Worm (Caenorhabditis elegans) whole organism, L4 larva: ENCODE results near the gene str-261.
A peak's percentile ranks its signal among the peaks of the same experiment; 100 is the strongest.

Experiments used
- F10B5.3 ChIP-seq: sonication (generic microtip); optimal IDR thresholded peaks from 2 replicates; lab custom pipeline; 2016; ENCODE audit warnings: mild to moderate bottlenecking, missing genetic modification characterization, missing compliant biosample characterization
- Y48G9A.11 ChIP-seq: fragments of 200-800 bp; sonication (Bioruptor generic); IDR thresholded peaks from 2 replicates; pipeline ENCODE4 v1.3.6; 2022; ENCODE audit warnings: missing genetic modification reagents, missing genetic modification characterization, missing compliant biosample characterization
- Y5F2A.4 ChIP-seq: fragments of 200-800 bp; sonication (Bioruptor generic); optimal IDR thresholded peaks from 2 replicates; lab custom pipeline; 2018; ENCODE audit warnings: mild to moderate bottlenecking, missing genetic modification characterization, missing compliant biosample characterization
- ZK337.2 ChIP-seq: fragments of 200-800 bp; sonication (Bioruptor generic); IDR thresholded peaks from 2 replicates; pipeline ENCODE4 v1.3.6; 2022; ENCODE audit warnings: missing genetic modification reagents, missing genetic modification characterization, missing compliant biosample characterization
- aly-2 ChIP-seq: sonication (generic microtip); optimal IDR thresholded peaks from 2 replicates; lab custom pipeline; 2018; ENCODE audit warnings: missing biosample characterization, missing genetic modification characterization
- ceh-28 ChIP-seq: fragments of 150-350 bp; optimal IDR thresholded peaks from 2 replicates; lab custom pipeline; 2014; ENCODE audit warnings: missing biosample characterization, missing genetic modification reagents, missing genetic modification characterization
- ceh-32 ChIP-seq: sonication (generic microtip); optimal IDR thresholded peaks from 2 replicates; lab custom pipeline; 2016; ENCODE audit warnings: mild to moderate bottlenecking, missing genetic modification characterization, missing compliant biosample characterization; ENCODE audit not compliant: poor library complexity
- ceh-44 ChIP-seq: fragments of 200-800 bp; sonication (Bioruptor generic); IDR thresholded peaks from 2 replicates; pipeline ENCODE4 v1.3.6; 2022; ENCODE audit warnings: missing genetic modification reagents, missing genetic modification characterization, missing compliant biosample characterization
- ceh-62 ChIP-seq: sonication (generic microtip); optimal IDR thresholded peaks from 2 replicates; lab custom pipeline; 2017; ENCODE audit warnings: missing biosample characterization, missing genetic modification characterization
- ces-1 ChIP-seq: fragments of 150-350 bp; sonication (generic microtip); optimal IDR thresholded peaks from 4 replicates; lab custom pipeline; 2014; ENCODE audit warnings: missing biosample characterization, missing genetic modification reagents, missing genetic modification characterization
- daf-16 ChIP-seq, 3 experiments: sonication (generic microtip); optimal IDR thresholded peaks; 2 replicates each; lab custom pipeline; 2016 to 2017; ENCODE audit warnings: missing genetic modification characterization in 3 of 3, missing genetic modification reagents in 3 of 3, mild to moderate bottlenecking in 2 of 3, missing compliant biosample characterization in 2 of 3, missing biosample characterization in 1 of 3, moderate library complexity in 1 of 3
- daf-8 ChIP-seq: fragments of 200-800 bp; sonication (Bioruptor generic); IDR thresholded peaks from 2 replicates; pipeline ENCODE4 v1.3.6; 2022; ENCODE audit warnings: missing genetic modification characterization, missing compliant biosample characterization
- dmd-6 ChIP-seq: fragments of 200-800 bp; sonication (Bioruptor generic); IDR thresholded peaks from 2 replicates; pipeline ENCODE4 v1.3.6; 2022; ENCODE audit warnings: missing genetic modification reagents, missing genetic modification characterization, missing compliant biosample characterization
- dmd-9 ChIP-seq: fragments of 200-800 bp; sonication (Bioruptor generic); IDR thresholded peaks from 2 replicates; pipeline ENCODE4 v1.3.6; 2022; ENCODE audit warnings: missing genetic modification reagents, missing genetic modification characterization, missing compliant biosample characterization
- dpl-1 ChIP-seq: fragments of 150-350 bp; optimal IDR thresholded peaks from 2 replicates; lab custom pipeline; 2014; ENCODE audit warnings: missing biosample characterization, missing genetic modification reagents, missing genetic modification characterization
- duxl-1 ChIP-seq: sonication (generic microtip); optimal IDR thresholded peaks from 2 replicates; lab custom pipeline; 2016; ENCODE audit warnings: mild to moderate bottlenecking, missing genetic modification characterization, moderate library complexity, missing compliant biosample characterization; ENCODE audit not compliant: poor library complexity
- dve-1 ChIP-seq: sonication (generic microtip); optimal IDR thresholded peaks from 2 replicates; lab custom pipeline; 2017; ENCODE audit warnings: antibody characterized with exemption, mild to moderate bottlenecking, missing genetic modification characterization, missing compliant biosample characterization; ENCODE audit not compliant: insufficient read depth
- fkh-10 ChIP-seq: fragments of 150-350 bp; optimal IDR thresholded peaks from 2 replicates; lab custom pipeline; 2014; ENCODE audit warnings: missing biosample characterization, missing genetic modification reagents, missing genetic modification characterization
- hif-1 ChIP-seq, 2 experiments: sonication (generic microtip); optimal IDR thresholded peaks; 2 replicates each; lab custom pipeline; 2016 to 2017; ENCODE audit warnings: missing compliant biosample characterization in 2 of 2, missing genetic modification characterization in 2 of 2, missing genetic modification reagents in 2 of 2, missing genotype in 2 of 2, mild to moderate bottlenecking in 1 of 2
- hlh-11 ChIP-seq: fragments of 200-800 bp; sonication (Bioruptor generic); optimal IDR thresholded peaks from 2 replicates; lab custom pipeline; 2018; ENCODE audit warnings: mild to moderate bottlenecking, missing genetic modification characterization, missing compliant biosample characterization
- hmg-1.1 ChIP-seq: fragments of 200-800 bp; sonication (Bioruptor generic); IDR thresholded peaks from 2 replicates; pipeline ENCODE4 v1.3.6; 2022; ENCODE audit warnings: missing genetic modification reagents, missing genetic modification characterization, missing compliant biosample characterization
- jun-1 ChIP-seq: fragments of 150-350 bp; optimal IDR thresholded peaks from 2 replicates; lab custom pipeline; 2014; ENCODE audit warnings: missing biosample characterization, missing genetic modification reagents, missing genetic modification characterization
- lin-1 ChIP-seq: fragments of 200-800 bp; sonication (Bioruptor generic); IDR thresholded peaks from 2 replicates; pipeline ENCODE4 v1.3.6; 2022; ENCODE audit warnings: missing genetic modification reagents, missing genetic modification characterization, missing compliant biosample characterization
- lin-15B ChIP-seq: fragments of 150-350 bp; sonication (generic microtip); optimal IDR thresholded peaks from 3 replicates; lab custom pipeline; 2014; ENCODE audit warnings: missing biosample characterization, missing genetic modification characterization
- lin-39 ChIP-seq: fragments of 150-350 bp; optimal IDR thresholded peaks from 2 replicates; lab custom pipeline; 2014; ENCODE audit warnings: missing biosample characterization, missing genetic modification reagents, missing genetic modification characterization
- madf-9 ChIP-seq: fragments of 200-800 bp; sonication (Bioruptor generic); conservative IDR thresholded peaks from 2 replicates; pipeline ENCODE4 v1.3.6; 2022; ENCODE audit warnings: missing genetic modification reagents, missing genetic modification characterization, missing compliant biosample characterization
- mdt-29 ChIP-seq: fragments of 200-800 bp; sonication (Bioruptor generic); IDR thresholded peaks from 2 replicates; pipeline ENCODE4 v1.3.6; 2022; ENCODE audit warnings: missing genetic modification reagents, missing genetic modification characterization, missing compliant biosample characterization
- mep-1 ChIP-seq: fragments of 150-350 bp; sonication (generic microtip); optimal IDR thresholded peaks from 3 replicates; lab custom pipeline; 2014; ENCODE audit warnings: missing biosample characterization, missing genetic modification characterization
- mes-2 ChIP-seq: sonication (generic microtip); optimal IDR thresholded peaks from 2 replicates; lab custom pipeline; 2016; ENCODE audit warnings: missing genotype, mild to moderate bottlenecking, missing genetic modification characterization, missing compliant biosample characterization; ENCODE audit not compliant: poor library complexity, severe bottlenecking
- mxl-3 ChIP-seq: fragments of 200-800 bp; sonication (Bioruptor generic); optimal IDR thresholded peaks from 2 replicates; lab custom pipeline; 2018; ENCODE audit warnings: mild to moderate bottlenecking, missing genetic modification characterization, missing compliant biosample characterization
- nhr-11 ChIP-seq: fragments of 150-350 bp; optimal IDR thresholded peaks from 2 replicates; lab custom pipeline; 2014; ENCODE audit warnings: missing biosample characterization, missing genetic modification characterization
- nhr-111 ChIP-seq: fragments of 200-800 bp; sonication (Bioruptor generic); optimal IDR thresholded peaks from 2 replicates; lab custom pipeline; 2018; ENCODE audit warnings: mild to moderate bottlenecking, missing genetic modification characterization, missing compliant biosample characterization
- nhr-25 ChIP-seq: sonication (generic microtip); optimal IDR thresholded peaks from 2 replicates; lab custom pipeline; 2017; ENCODE audit warnings: missing genetic modification characterization, mild to moderate bottlenecking, missing compliant biosample characterization, antibody characterized with exemption, moderate library complexity, borderline replicate concordance; ENCODE audit not compliant: insufficient read depth
- nhr-48 ChIP-seq: sonication (generic microtip); optimal IDR thresholded peaks from 2 replicates; lab custom pipeline; 2016; ENCODE audit warnings: mild to moderate bottlenecking, missing genetic modification characterization, missing compliant biosample characterization
- nhr-6 ChIP-seq: fragments of 150-350 bp; optimal IDR thresholded peaks from 2 replicates; lab custom pipeline; 2014; ENCODE audit warnings: missing biosample characterization, missing genetic modification characterization
- pha-4 ChIP-seq, 2 experiments: fragments of 150-350 bp in 1 of 2; fragments of 200-800 bp in 1 of 2; sonication (Bioruptor generic) in 1 of 2; IDR thresholded peaks in 1 of 2; optimal IDR thresholded peaks in 1 of 2; 2 replicates each; pipeline versions ENCODE4 v1.3.6 to Lab custom; 2014 to 2022; ENCODE audit warnings: missing genetic modification characterization in 2 of 2, missing genetic modification reagents in 2 of 2, missing biosample characterization in 1 of 2, missing compliant biosample characterization in 1 of 2
- php-3 ChIP-seq: fragments of 200-800 bp; sonication (Bioruptor generic); IDR thresholded peaks from 2 replicates; pipeline ENCODE4 v1.3.6; 2022; ENCODE audit warnings: missing genetic modification reagents, missing genetic modification characterization, missing compliant biosample characterization
- sdz-12 ChIP-seq: fragments of 200-800 bp; sonication (Bioruptor generic); optimal IDR thresholded peaks from 2 replicates; lab custom pipeline; 2018; ENCODE audit warnings: mild to moderate bottlenecking, missing genetic modification characterization, missing compliant biosample characterization
- skn-1 ChIP-seq: fragments of 150-350 bp; optimal IDR thresholded peaks from 2 replicates; lab custom pipeline; 2014; ENCODE audit warnings: missing biosample characterization, missing genetic modification characterization
- snpc-1.2 ChIP-seq: fragments of 200-800 bp; sonication (Bioruptor generic); IDR thresholded peaks from 2 replicates; pipeline ENCODE4 v1.3.6; 2022; ENCODE audit warnings: missing genetic modification reagents, missing genetic modification characterization, missing compliant biosample characterization
- spr-1 ChIP-seq: sonication (generic microtip); optimal IDR thresholded peaks from 2 replicates; lab custom pipeline; 2016; ENCODE audit warnings: mild to moderate bottlenecking, missing genetic modification characterization, missing compliant biosample characterization
- tag-97 ChIP-seq: fragments of 200-800 bp; sonication (Bioruptor generic); IDR thresholded peaks from 2 replicates; pipeline ENCODE4 v1.3.6; 2022; ENCODE audit warnings: missing genetic modification characterization, missing compliant biosample characterization
- tra-1 ChIP-seq: fragments of 200-800 bp; sonication (Bioruptor generic); IDR thresholded peaks from 2 replicates; pipeline ENCODE4 v1.3.6; 2022; ENCODE audit warnings: missing genetic modification reagents, missing genetic modification characterization, missing compliant biosample characterization
- unc-130 ChIP-seq: sonication (generic microtip); optimal IDR thresholded peaks from 2 replicates; lab custom pipeline; 2016; ENCODE audit warnings: missing genetic modification reagents, missing genetic modification characterization, missing compliant biosample characterization
- unc-39 ChIP-seq: sonication (generic microtip); optimal IDR thresholded peaks from 2 replicates; lab custom pipeline; 2017; ENCODE audit warnings: missing biosample characterization, missing genetic modification characterization
- vab-7 ChIP-seq: fragments of 200-800 bp; sonication (Bioruptor generic); IDR thresholded peaks from 2 replicates; pipeline ENCODE4 v1.3.6; 2022; ENCODE audit warnings: missing genetic modification reagents, missing genetic modification characterization, missing compliant biosample characterization
- zip-11 ChIP-seq: fragments of 200-800 bp; sonication (Bioruptor generic); IDR thresholded peaks from 2 replicates; pipeline ENCODE4 v1.3.6; 2022; ENCODE audit warnings: missing genetic modification characterization, missing compliant biosample characterization
- zip-2 ChIP-seq: fragments of 150-350 bp; optimal IDR thresholded peaks from 2 replicates; lab custom pipeline; 2014; ENCODE audit warnings: missing biosample characterization, missing genetic modification characterization

Gene str-261

ce11 chrIII:11090870-11091386 lies 16.6 kb downstream of the str-261 start (continued):
- no peak for TF ChIP-seq daf-8 (GFP tag; lab: Robert Waterston, UW)
- TF ChIP-seq nhr-25 (tag; lab: Kevin White, UChicago): no peak
- no peak for TF ChIP-seq dpl-1 (GFP tag; lab: Kevin White, UChicago)
- TF ChIP-seq lin-39 (tag; lab: Kevin White, UChicago): no peak
- TF ChIP-seq nhr-48: peak; percentile 4
- TF ChIP-seq daf-16 (GFP tag; optimal IDR thresholded peaks at IDR 0.05; lab: Kevin White, UChicago): peak; percentile 5 to 34
- peak; percentile 44 for TF ChIP-seq daf-16 (tag; optimal IDR thresholded peaks at IDR 0.05; lab: Kevin White, UChicago)
- TF ChIP-seq hif-1 (tag; optimal IDR thresholded peaks at IDR 0.05; lab: Kevin White, UChicago): no peak
- peak; percentile 55; the same call in 1 of the 2 replicates for TF ChIP-seq vab-7 (GFP tag; lab: Robert Waterston, UW)
- no peak for TF ChIP-seq ces-1
- TF ChIP-seq Y5F2A.4 (GFP tag; lab: Kevin White, UChicago): peak; percentile 18
- TF ChIP-seq dmd-9 (GFP tag; lab: Robert Waterston, UW): 0 out of 2 replicates have a peak, but pooled peaks have one; percentile 52
- TF ChIP-seq dve-1: peak; percentile 29
- no peak for TF ChIP-seq ceh-32
- TF ChIP-seq zip-11 (GFP tag; lab: Robert Waterston, UW): no peak
- peak; percentile 64; the same call in 1 of the 2 replicates for TF ChIP-seq pha-4 (GFP tag; IDR thresholded peaks at IDR 0.05; lab: Robert Waterston, UW)
- no peak for TF ChIP-seq pha-4 (tag; optimal IDR thresholded peaks at IDR 0.05; lab: Kevin White, UChicago)
- no peak for TF ChIP-seq unc-130 (GFP tag; lab: Kevin White, UChicago)
- TF ChIP-seq mep-1 (tag; lab: Kevin White, UChicago): peak; percentile 13
- peak; percentile 78 for TF ChIP-seq mdt-29
- TF ChIP-seq tra-1 (GFP tag; lab: Robert Waterston, UW): no peak
- no peak for TF ChIP-seq ceh-62 (tag; lab: Kevin White, UChicago)
- TF ChIP-seq snpc-1.2: peak; percentile 70
- TF ChIP-seq nhr-11 (tag; lab: Kevin White, UChicago): no peak
- TF ChIP-seq aly-2: no peak
- peak; percentile 44 for TF ChIP-seq spr-1 (tag; lab: Kevin White, UChicago)
- TF ChIP-seq F10B5.3: peak; percentile 66
- no peak for TF ChIP-seq nhr-6
- TF ChIP-seq unc-39 (tag; lab: Kevin White, UChicago): no peak
- peak; percentile 57; the same call in 1 of the 2 replicates for TF ChIP-seq ceh-44 (GFP tag; lab: Robert Waterston, UW)
- no peak for TF ChIP-seq nhr-111
- no peak for TF ChIP-seq madf-9 (GFP tag; lab: Robert Waterston, UW)
- TF ChIP-seq lin-15B (tag; lab: Kevin White, UChicago): no peak
- no peak for TF ChIP-seq tag-97 (GFP tag; lab: Robert Waterston, UW)
- 0 out of 2 replicates have a peak, but pooled peaks have one; percentile 29 for TF ChIP-seq hmg-1.1
- no peak for TF ChIP-seq zip-2 (tag; lab: Kevin White, UChicago)
- no peak for TF ChIP-seq jun-1
- no peak for TF ChIP-seq fkh-10 (GFP tag; lab: Kevin White, UChicago)
- TF ChIP-seq, all 104 proteins: peak for 40

DNA sequence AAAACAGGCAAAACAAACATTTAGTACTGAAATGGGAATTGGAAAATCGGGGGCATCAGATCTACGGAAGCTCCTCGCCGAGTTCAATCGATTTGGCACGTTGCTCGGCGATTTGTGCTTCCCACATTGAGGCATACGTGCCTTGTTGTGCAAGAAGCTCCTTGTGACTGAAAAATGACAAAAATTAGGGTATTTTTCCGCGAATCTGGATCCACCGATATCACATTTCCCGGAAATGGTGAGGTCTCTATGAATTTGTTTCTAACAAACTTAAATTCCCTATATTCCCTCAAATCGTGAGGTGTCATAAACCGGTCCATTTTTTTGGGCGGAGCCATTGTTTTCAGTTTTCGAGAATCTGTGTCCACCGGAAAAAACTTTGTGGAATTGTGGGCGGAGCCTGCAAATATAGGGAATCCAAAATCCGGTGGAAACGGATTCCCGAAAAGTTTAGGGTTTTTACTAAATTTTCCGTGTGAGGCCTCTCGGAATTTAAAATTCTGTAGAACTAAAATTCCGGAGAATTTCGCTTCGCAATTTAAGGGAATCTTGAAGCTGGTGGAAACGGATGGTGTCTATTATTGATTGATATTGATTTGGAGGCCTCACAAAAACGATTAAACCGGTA lies 17.5 kb downstream of the str-261 start:
- TF ChIP-seq Y48G9A.11 (GFP tag; lab: Robert Waterston, UW) (peak; percentile 47; the same call in 1 of the 2 replicates), ZK337.2 (GFP tag; lab: Robert Waterston, UW) (peak; percentile 52), dmd-6 (peak; percentile 57), mxl-3 (peak; percentile 32), duxl-1 (tag; lab: Kevin White, UChicago) (no peak), skn-1 (no peak), lin-1 (GFP tag; lab: Robert Waterston, UW) (no peak), hlh-11 (tag; lab: Kevin White, UChicago) (peak; percentile 7), vab-7 (GFP tag; lab: Robert Waterston, UW) (peak; percentile 64), madf-9 (GFP tag; lab: Robert Waterston, UW) (no peak), sdz-12 (peak; percentile 25), ceh-28 (peak; percentile 13), mes-2 (tag; lab: Kevin White, UChicago) (peak; percentile 84), php-3 (GFP tag; lab: Robert Waterston, UW) (peak; percentile 19; the same call in 1 of the 2 replicates), dmd-9 (GFP tag; lab: Robert Waterston, UW) (peak; percentile 67; the same call in 1 of the 2 replicates), mep-1 (tag; lab: Kevin White, UChicago) (no peak)
